Fruit fly (Drosophila melanogaster): ENCODE data around the gene Msp300.

DNA sequence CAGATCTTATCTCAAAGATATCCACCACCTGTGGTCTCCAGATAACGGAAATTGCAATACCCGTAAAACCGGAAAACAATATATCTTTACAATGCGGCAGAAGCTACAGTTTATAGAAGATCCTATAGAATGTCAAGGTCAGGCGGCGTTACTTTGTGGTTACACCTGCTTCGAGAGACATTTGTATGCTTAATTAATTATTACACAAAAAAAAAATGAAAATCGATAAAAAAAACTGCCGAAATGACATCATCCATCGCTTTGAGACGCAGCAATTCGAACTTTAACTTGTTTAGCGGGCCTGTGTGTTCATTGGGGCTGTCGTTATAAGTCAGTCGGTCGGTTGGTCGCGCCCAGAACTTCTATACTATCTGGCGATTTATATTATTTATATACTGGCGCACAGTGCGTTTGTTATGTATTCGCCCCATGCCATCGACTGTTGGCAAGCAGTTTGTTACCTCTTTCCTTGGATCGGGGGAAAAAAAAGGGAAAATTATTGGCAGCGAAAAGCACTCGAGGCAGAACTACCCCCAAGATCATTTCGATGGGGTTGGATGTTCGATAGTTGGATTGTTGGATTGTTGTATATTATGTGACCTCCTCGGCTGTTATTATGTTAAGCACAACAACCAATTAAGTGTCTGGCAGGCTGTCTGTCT, 10.7 kb downstream of the Msp300 start:
- TF ChIP-seq CG8159 (tag; optimal IDR thresholded peaks at IDR 0.05) (no peak), rn (GFP tag; IDR thresholded peaks at IDR 0.05) (no peak)
